Worm (Caenorhabditis elegans) whole organism, late embryonic: ENCODE results near the gene srt-28.

Experiments
- K02D7.2 ChIP-seq: sonication (generic microtip); optimal IDR thresholded peaks from 2 replicates; lab custom pipeline; 2017; ENCODE audit warnings: mild to moderate bottlenecking, missing genetic modification characterization, missing compliant biosample characterization
- T23F11.4 ChIP-seq: fragments of 200-800 bp; sonication (Bioruptor generic); optimal IDR thresholded peaks from 2 replicates; lab custom pipeline; 2018; ENCODE audit warnings: mild to moderate bottlenecking, missing genetic modification characterization, missing compliant biosample characterization
- ceh-24 ChIP-seq: sonication (generic microtip); optimal IDR thresholded peaks from 2 replicates; lab custom pipeline; 2016; ENCODE audit warnings: mild to moderate bottlenecking, missing genetic modification characterization, missing compliant biosample characterization
- ceh-45 ChIP-seq: fragments of 200-800 bp; sonication (Bioruptor generic); IDR thresholded peaks from 2 replicates; pipeline ENCODE4 v1.3.6; 2022; ENCODE audit warnings: missing genetic modification reagents, missing genetic modification characterization, missing compliant biosample characterization
- ceh-9 ChIP-seq: sonication (generic microtip); optimal IDR thresholded peaks from 2 replicates; lab custom pipeline; 2016; ENCODE audit warnings: mild to moderate bottlenecking, missing genetic modification characterization, inconsistent platforms, missing compliant biosample characterization
- dve-1 ChIP-seq: sonication (generic microtip); optimal IDR thresholded peaks from 2 replicates; lab custom pipeline; 2017; ENCODE audit warnings: antibody characterized with exemption, mild to moderate bottlenecking, missing genetic modification characterization, missing compliant biosample characterization
- elt-2 ChIP-seq: sonication (generic microtip); optimal IDR thresholded peaks from 2 replicates; lab custom pipeline; 2016; ENCODE audit warnings: missing genetic modification reagents, missing genetic modification characterization, missing compliant biosample characterization
- ets-4 ChIP-seq: sonication (generic microtip); optimal IDR thresholded peaks from 2 replicates; lab custom pipeline; 2016; ENCODE audit warnings: missing genetic modification characterization, missing compliant biosample characterization
- hlh-6 ChIP-seq: sonication (generic microtip); optimal IDR thresholded peaks from 2 replicates; lab custom pipeline; 2016; ENCODE audit warnings: missing genotype, missing genetic modification characterization, missing compliant biosample characterization
- hlh-8 ChIP-seq: sonication (generic microtip); optimal IDR thresholded peaks from 2 replicates; lab custom pipeline; 2016; ENCODE audit warnings: missing genotype, missing genetic modification characterization, missing compliant biosample characterization
- lim-6 ChIP-seq: sonication (generic microtip); optimal IDR thresholded peaks from 2 replicates; lab custom pipeline; 2016; ENCODE audit warnings: missing genetic modification characterization, missing compliant biosample characterization
- nfya-1 ChIP-seq: sonication (generic microtip); optimal IDR thresholded peaks from 2 replicates; lab custom pipeline; 2017; ENCODE audit warnings: missing genetic modification characterization, mild to moderate bottlenecking, missing compliant biosample characterization, antibody characterized with exemption, moderate library complexity
- npax-4 ChIP-seq: sonication (generic microtip); optimal IDR thresholded peaks from 2 replicates; lab custom pipeline; 2016; ENCODE audit warnings: missing genetic modification characterization, missing compliant biosample characterization
- pros-1 ChIP-seq: fragments of 150-350 bp; optimal IDR thresholded peaks from 2 replicates; lab custom pipeline; 2014; ENCODE audit warnings: missing biosample characterization, missing genetic modification reagents, missing genetic modification characterization
- ref-2 ChIP-seq: sonication (generic microtip); optimal IDR thresholded peaks from 2 replicates; lab custom pipeline; 2016; ENCODE audit warnings: missing genetic modification characterization, missing compliant biosample characterization
- rnt-1 ChIP-seq: sonication (generic microtip); optimal IDR thresholded peaks from 2 replicates; lab custom pipeline; 2016; ENCODE audit warnings: missing genetic modification characterization, missing compliant biosample characterization
- sdc-2 ChIP-seq: sonication (generic microtip); optimal IDR thresholded peaks from 2 replicates; lab custom pipeline; 2016; ENCODE audit warnings: missing genotype, missing genetic modification characterization, missing compliant biosample characterization
- sox-4 ChIP-seq: sonication (generic microtip); optimal IDR thresholded peaks from 2 replicates; lab custom pipeline; 2017; ENCODE audit warnings: mild to moderate bottlenecking, missing genetic modification characterization, inconsistent platforms, missing compliant biosample characterization
- syd-9 ChIP-seq: sonication (generic microtip); optimal IDR thresholded peaks from 2 replicates; lab custom pipeline; 2016; ENCODE audit warnings: mild to moderate bottlenecking, missing genetic modification characterization, moderate library complexity, missing compliant biosample characterization
- tbx-2 ChIP-seq: sonication (generic microtip); optimal IDR thresholded peaks from 2 replicates; lab custom pipeline; 2016; ENCODE audit warnings: missing genetic modification characterization, missing compliant biosample characterization

The srt-28 gene

ce11 chrV:2666600-2666999 is 46.8 kb downstream of the srt-28 start, which contains the start of gene W02G9.4:
W02G9.4 (plus strand) TSS chrV:2666900.
- TF ChIP-seq pros-1 (tag; lab: Kevin White, UChicago) (no peak), ref-2 (tag; lab: Kevin White, UChicago) (no peak), ceh-45 (GFP tag; lab: Robert Waterston, UW) (no peak), rnt-1 (tag; lab: Kevin White, UChicago) (no peak), ceh-24 (tag; lab: Kevin White, UChicago) (no peak), lim-6 (no peak), ets-4 (tag; lab: Kevin White, UChicago) (no peak), K02D7.2 (tag; lab: Kevin White, UChicago) (no peak), tbx-2 (tag; lab: Kevin White, UChicago) (no peak), hlh-6 (tag; lab: Kevin White, UChicago) (no peak), T23F11.4 (GFP tag; lab: Kevin White, UChicago) (no peak), sox-4 (tag; lab: Kevin White, UChicago) (no peak), nfya-1 (tag; lab: Kevin White, UChicago) (no peak), dve-1 (tag; lab: Kevin White, UChicago) (no peak), npax-4 (tag; lab: Kevin White, UChicago) (no peak), elt-2 (tag; lab: Kevin White, UChicago) (no peak), ceh-9 (tag; lab: Kevin White, UChicago) (no peak)

ce11 chrV:2664525-2665053 is 48.8 kb downstream of the srt-28 start, which contains the start of gene ndx-2:
ndx-2 (minus strand) TSS chrV:2665003.
- no peak for TF ChIP-seq pros-1 (tag; lab: Kevin White, UChicago)
- TF ChIP-seq syd-9: no peak
- TF ChIP-seq sdc-2 (tag; lab: Kevin White, UChicago): no peak
- TF ChIP-seq hlh-8: no peak
